Worm (Caenorhabditis elegans): ENCODE data around the gene C30G12.6.

DNA sequence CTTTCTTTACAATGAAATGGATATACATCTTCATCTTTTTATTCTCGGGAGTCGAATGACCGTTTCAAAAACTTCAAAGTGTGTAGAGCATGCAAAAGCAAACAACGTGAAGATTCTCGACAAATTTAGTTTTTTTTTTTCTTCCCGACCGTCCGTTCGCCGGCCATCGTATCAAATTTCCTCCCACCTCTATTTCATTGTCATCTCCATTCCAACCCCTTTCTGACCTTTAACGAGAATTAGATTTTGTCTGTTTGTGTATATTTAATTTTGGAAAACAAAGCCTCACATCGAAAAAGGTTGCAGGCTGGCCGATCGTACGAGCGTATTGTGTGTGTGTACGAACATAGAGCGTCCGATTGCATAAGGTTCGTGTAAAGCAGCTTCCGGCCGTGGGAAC is 3.2 kb upstream of the C30G12.6 start, which contains the start of gene C30G12.1:
- TF ChIP-seq tbx-11 (GFP tag; IDR thresholded peaks at IDR 0.05) (no peak), ama-1 (optimal IDR thresholded peaks at IDR 0.05) (no peak), tbx-37 (GFP tag; conservative IDR thresholded peaks at IDR 0.05) (no peak), hnd-1 (tag; optimal IDR thresholded peaks at IDR 0.05) (no peak), ets-7 (tag; optimal IDR thresholded peaks at IDR 0.05) (no peak), aly-1 (tag; optimal IDR thresholded peaks at IDR 0.05) (no peak), flt-1 (GFP tag; IDR thresholded peaks at IDR 0.05) (no peak), scrt-1 (GFP tag; IDR thresholded peaks at IDR 0.05) (no peak), F13C5.2 (tag; optimal IDR thresholded peaks at IDR 0.05) (no peak)
